Worm (Caenorhabditis elegans) whole organism, L3 larva: Measurements from ENCODE around the gene enpp-1.
"Not testable (repeated sequence)": the region's sequence is repeated elsewhere in the genome, so short reads cannot be mapped to it uniquely, and the experiment has no call there.

Source experiments
- fkh-10 ChIP-seq: sonication (generic microtip); optimal IDR thresholded peaks from 2 replicates; lab custom pipeline; 2017; ENCODE audit warnings: missing biosample characterization, missing genetic modification reagents, missing genetic modification characterization
- nhr-76 ChIP-seq: fragments of 150-350 bp; sonication (generic microtip); optimal IDR thresholded peaks from 5 replicates; lab custom pipeline; 2014; ENCODE audit warnings: missing biosample characterization, missing genetic modification characterization
- unc-39 ChIP-seq: sonication (generic microtip); optimal IDR thresholded peaks from 4 replicates; lab custom pipeline; 2017; ENCODE audit warnings: missing biosample characterization, missing genetic modification characterization

- not testable (repeated sequence) for TF ChIP-seq nhr-76 (tag; lab: Kevin White, UChicago); fkh-10; unc-39
Measured at ce11 chrV:12131157-12131556, at the start of gene enpp-1.
